Worm (Caenorhabditis elegans) whole organism, young adult: Measurements from ENCODE around the gene M02B7.7.

Experiments
- B0019.2 ChIP-seq: fragments of 200-800 bp; sonication (Bioruptor generic); conservative IDR thresholded peaks from 2 replicates; pipeline ENCODE4 v1.3.6; 2022; ENCODE audit warnings: missing genetic modification reagents, missing genetic modification characterization, missing compliant biosample characterization
- B0035.1 ChIP-seq: sonication (generic microtip); optimal IDR thresholded peaks from 2 replicates; lab custom pipeline; 2016; ENCODE audit warnings: missing genetic modification characterization, mild to moderate bottlenecking, missing compliant biosample characterization, missing genotype, missing genetic modification reagents
- C17E4.6 ChIP-seq: fragments of 200-800 bp; sonication (Bioruptor generic); IDR thresholded peaks from 2 replicates; pipeline ENCODE4 v1.3.6; 2022; ENCODE audit warnings: missing genetic modification reagents, missing genetic modification characterization, missing compliant biosample characterization
- F10E7.11 ChIP-seq: sonication (generic microtip); optimal IDR thresholded peaks from 2 replicates; lab custom pipeline; 2017; ENCODE audit warnings: mild to moderate bottlenecking, missing genetic modification characterization, moderate library complexity, missing compliant biosample characterization
- F49E8.2 ChIP-seq: sonication (generic microtip); optimal IDR thresholded peaks from 3 replicates; lab custom pipeline; 2017; ENCODE audit warnings: missing genetic modification characterization, mild to moderate bottlenecking, missing compliant biosample characterization, antibody characterized with exemption, moderate library complexity; ENCODE audit not compliant: insufficient read depth
- F55B11.4 ChIP-seq: sonication (generic microtip); optimal IDR thresholded peaks from 2 replicates; lab custom pipeline; 2016; ENCODE audit warnings: missing compliant biosample characterization, missing genetic modification characterization, borderline replicate concordance; ENCODE audit not compliant: insufficient read depth
- F57C9.4 ChIP-seq: sonication (generic microtip); optimal IDR thresholded peaks from 2 replicates; lab custom pipeline; 2017; ENCODE audit warnings: mild to moderate bottlenecking, missing genetic modification characterization, missing compliant biosample characterization
- Y56A3A.18 ChIP-seq: fragments of 200-800 bp; sonication (Bioruptor generic); IDR thresholded peaks from 2 replicates; pipeline ENCODE4 v1.3.6; 2022; ENCODE audit warnings: missing genetic modification reagents, missing genetic modification characterization, missing compliant biosample characterization
- Y95B8A.8 ChIP-seq: fragments of 200-800 bp; sonication (Bioruptor generic); IDR thresholded peaks from 2 replicates; pipeline ENCODE4 v1.3.6; 2022; ENCODE audit warnings: missing genetic modification reagents, missing genetic modification characterization, missing compliant biosample characterization
- cebp-2 ChIP-seq: fragments of 200-800 bp; sonication (Bioruptor generic); IDR thresholded peaks from 2 replicates; pipeline ENCODE4 v1.3.6; 2022; ENCODE audit warnings: missing genetic modification characterization, missing compliant biosample characterization
- ceh-100 ChIP-seq: fragments of 200-800 bp; sonication (Bioruptor generic); IDR thresholded peaks from 2 replicates; pipeline ENCODE4 v1.3.6; 2022; ENCODE audit warnings: missing genetic modification reagents, missing genetic modification characterization, missing compliant biosample characterization
- ceh-27 ChIP-seq: fragments of 200-800 bp; sonication (Bioruptor generic); optimal IDR thresholded peaks from 2 replicates; lab custom pipeline; 2018; ENCODE audit warnings: mild to moderate bottlenecking, missing genetic modification characterization, moderate library complexity, missing compliant biosample characterization
- ceh-79 ChIP-seq: sonication (generic microtip); optimal IDR thresholded peaks from 2 replicates; lab custom pipeline; 2017; ENCODE audit warnings: mild to moderate bottlenecking, missing genetic modification characterization, missing compliant biosample characterization
- ceh-91 ChIP-seq: fragments of 200-800 bp; sonication (Bioruptor generic); IDR thresholded peaks from 2 replicates; pipeline ENCODE4 v1.3.6; 2022; ENCODE audit warnings: missing genetic modification reagents, missing genetic modification characterization, missing compliant biosample characterization
- dpff-1 ChIP-seq: sonication (generic microtip); optimal IDR thresholded peaks from 2 replicates; lab custom pipeline; 2017; ENCODE audit warnings: mild to moderate bottlenecking, missing genetic modification characterization, missing compliant biosample characterization
- dpl-1 ChIP-seq: fragments of 150-350 bp; optimal IDR thresholded peaks from 2 replicates; lab custom pipeline; 2014; ENCODE audit warnings: missing biosample characterization, missing genetic modification reagents, missing genetic modification characterization
- egl-18 ChIP-seq: fragments of 200-800 bp; sonication (Bioruptor generic); IDR thresholded peaks from 2 replicates; pipeline ENCODE4 v1.3.6; 2022; ENCODE audit warnings: missing genetic modification reagents, missing genetic modification characterization, missing compliant biosample characterization
- hsf-1 ChIP-seq: fragments of 200-800 bp; sonication (Bioruptor generic); IDR thresholded peaks from 2 replicates; pipeline ENCODE4 v1.3.6; 2022; ENCODE audit warnings: missing genetic modification reagents, missing genetic modification characterization, missing compliant biosample characterization
- lin-35 ChIP-seq, 3 experiments: fragments of 150-350 bp in 2 of 3; sonication (generic microtip) in 1 of 3; optimal IDR thresholded peaks; 2 replicates each; lab custom pipeline; 2014 to 2018; ENCODE audit warnings: missing biosample characterization in 3 of 3, missing genetic modification characterization in 3 of 3, missing genetic modification reagents in 3 of 3
- lin-54 ChIP-seq: fragments of 200-800 bp; sonication (Bioruptor generic); optimal IDR thresholded peaks from 2 replicates; lab custom pipeline; 2018; ENCODE audit warnings: mild to moderate bottlenecking, missing genetic modification characterization, missing compliant biosample characterization
- lir-1 ChIP-seq: fragments of 200-800 bp; sonication (Bioruptor generic); conservative IDR thresholded peaks from 2 replicates; pipeline ENCODE4 v1.3.6; 2022; ENCODE audit warnings: missing genetic modification reagents, missing genetic modification characterization, missing compliant biosample characterization
- madf-6 ChIP-seq: fragments of 200-800 bp; sonication (Bioruptor generic); IDR thresholded peaks from 2 replicates; pipeline ENCODE4 v1.3.6; 2022; ENCODE audit warnings: missing genetic modification reagents, missing genetic modification characterization, missing compliant biosample characterization
- madf-8 ChIP-seq: fragments of 200-800 bp; sonication (Bioruptor generic); conservative IDR thresholded peaks from 2 replicates; pipeline ENCODE4 v1.3.6; 2022; ENCODE audit warnings: missing genetic modification reagents, missing genetic modification characterization, missing compliant biosample characterization
- mel-28 ChIP-seq: sonication (generic microtip); optimal IDR thresholded peaks from 2 replicates; lab custom pipeline; 2016; ENCODE audit warnings: borderline replicate concordance, mild to moderate bottlenecking, missing genetic modification characterization, missing compliant biosample characterization
- mes-4 ChIP-seq: sonication (generic microtip); optimal IDR thresholded peaks from 2 replicates; lab custom pipeline; 2016; ENCODE audit warnings: missing genotype, missing genetic modification characterization, missing compliant biosample characterization
- mxl-1 ChIP-seq: sonication (generic microtip); optimal IDR thresholded peaks from 2 replicates; lab custom pipeline; 2016; ENCODE audit warnings: missing genetic modification characterization, missing compliant biosample characterization
- nfyb-1 ChIP-seq: fragments of 200-800 bp; sonication (Bioruptor generic); IDR thresholded peaks from 2 replicates; pipeline ENCODE4 v1.3.6; 2022; ENCODE audit warnings: missing genetic modification reagents, missing genetic modification characterization, missing compliant biosample characterization
- nhr-80 ChIP-seq: sonication (generic microtip); optimal IDR thresholded peaks from 2 replicates; lab custom pipeline; 2016; ENCODE audit warnings: missing genetic modification characterization, missing compliant biosample characterization
- rec-8 ChIP-seq, 2 experiments: sonication (generic microtip); optimal IDR thresholded peaks; 2 replicates each; lab custom pipeline; 2016; ENCODE audit warnings: mild to moderate bottlenecking in 2 of 2, missing genetic modification characterization in 2 of 2, missing genetic modification reagents in 2 of 2, missing genotype in 2 of 2, missing biosample characterization in 1 of 2, missing compliant biosample characterization in 1 of 2, moderate library complexity in 1 of 2
- repo-1 ChIP-seq: sonication (generic microtip); optimal IDR thresholded peaks from 2 replicates; lab custom pipeline; 2017; ENCODE audit warnings: mild to moderate bottlenecking, missing genetic modification characterization, missing compliant biosample characterization
- snpc-1.1 ChIP-seq: sonication (generic microtip); optimal IDR thresholded peaks from 2 replicates; lab custom pipeline; 2017; ENCODE audit warnings: missing genetic modification characterization, mild to moderate bottlenecking, missing compliant biosample characterization, antibody characterized with exemption, moderate library complexity, missing genotype, missing genetic modification reagents; ENCODE audit not compliant: insufficient read depth
- snpc-1.3 ChIP-seq: sonication (generic microtip); optimal IDR thresholded peaks from 2 replicates; lab custom pipeline; 2017; ENCODE audit warnings: missing genetic modification characterization, mild to moderate bottlenecking, missing compliant biosample characterization, antibody characterized with exemption, moderate library complexity, missing genotype, missing genetic modification reagents; ENCODE audit not compliant: insufficient read depth
- snpc-3.4 ChIP-seq: sonication (generic microtip); optimal IDR thresholded peaks from 2 replicates; lab custom pipeline; 2017; ENCODE audit warnings: missing genetic modification characterization, mild to moderate bottlenecking, missing compliant biosample characterization, antibody characterized with exemption, moderate library complexity, missing genotype, missing genetic modification reagents
- sptf-2 ChIP-seq: fragments of 200-800 bp; sonication (Bioruptor generic); optimal IDR thresholded peaks from 2 replicates; lab custom pipeline; 2018; ENCODE audit warnings: mild to moderate bottlenecking, missing genetic modification characterization, missing compliant biosample characterization
- tbp1 ChIP-seq: fragments of 200-800 bp; sonication (Bioruptor generic); optimal IDR thresholded peaks from 2 replicates; lab custom pipeline; 2018; ENCODE audit warnings: mild to moderate bottlenecking, missing genetic modification characterization, missing compliant biosample characterization
- tbx-9 ChIP-seq: sonication (generic microtip); optimal IDR thresholded peaks from 2 replicates; lab custom pipeline; 2016; ENCODE audit warnings: borderline replicate concordance, missing genetic modification characterization, inconsistent platforms, missing compliant biosample characterization
- unc-62 ChIP-seq: fragments of 150-350 bp; optimal IDR thresholded peaks from 2 replicates; lab custom pipeline; 2014; ENCODE audit warnings: missing biosample characterization, missing genetic modification reagents, missing genetic modification characterization
- ztf-22 ChIP-seq: fragments of 200-800 bp; sonication (Bioruptor generic); optimal IDR thresholded peaks from 2 replicates; lab custom pipeline; 2018; ENCODE audit warnings: mild to moderate bottlenecking, missing genetic modification characterization, moderate library complexity, missing compliant biosample characterization
- ztf-25 ChIP-seq: fragments of 200-800 bp; sonication (Bioruptor generic); IDR thresholded peaks from 2 replicates; pipeline ENCODE4 v1.3.6; 2022; ENCODE audit warnings: missing genetic modification reagents, missing genetic modification characterization, missing compliant biosample characterization
- ztf-28 ChIP-seq: fragments of 200-800 bp; sonication (Bioruptor generic); IDR thresholded peaks from 2 replicates; pipeline ENCODE4 v1.3.6; 2022; ENCODE audit warnings: missing genetic modification reagents, missing genetic modification characterization, missing compliant biosample characterization

The M02B7.7 gene

ce11 chrIV:3838687-3839086 is 31.7 kb upstream of the M02B7.7 start:
- TF ChIP-seq mes-4 (no peak), sptf-2 (no peak), ztf-22 (no peak), hsf-1 (GFP tag; lab: Robert Waterston, UW) (no peak), dpl-1 (GFP tag; lab: Kevin White, UChicago) (no peak), ceh-91 (GFP tag; lab: Robert Waterston, UW) (no peak), B0019.2 (GFP tag; lab: Robert Waterston, UW) (no peak), F57C9.4 (no peak), mxl-1 (tag; lab: Kevin White, UChicago) (no peak), Y56A3A.18 (GFP tag; lab: Robert Waterston, UW) (no peak), nhr-80 (no peak), B0035.1 (tag; lab: Kevin White, UChicago) (no peak), lin-54 (GFP tag; lab: Kevin White, UChicago) (no peak), nfyb-1 (GFP tag; lab: Robert Waterston, UW) (no peak), F55B11.4 (no peak), Y95B8A.8 (no peak), egl-18 (GFP tag; lab: Robert Waterston, UW) (no peak), ceh-100 (no peak), ztf-28 (GFP tag; lab: Robert Waterston, UW) (no peak)
- TF ChIP-seq, all 124 proteins: peak for 0

ce11 chrIV:3835065-3835464 is 28.1 kb upstream of the M02B7.7 start, which contains the start of gene cal-3:
cal-3 (minus strand) TSS chrIV:3835165.
- TF ChIP-seq F49E8.2 (tag; lab: Kevin White, UChicago) (no peak), ztf-25 (GFP tag; lab: Robert Waterston, UW) (no peak), snpc-1.3 (tag; lab: Kevin White, UChicago) (no peak), lin-35 (GFP tag; optimal IDR thresholded peaks at IDR 0.05; lab: Kevin White, UChicago) (no peak), lin-54 (GFP tag; lab: Kevin White, UChicago) (no peak), egl-18 (GFP tag; lab: Robert Waterston, UW) (no peak), madf-8 (GFP tag; lab: Robert Waterston, UW) (no peak), C17E4.6 (GFP tag; lab: Robert Waterston, UW) (no peak), tbp1 (GFP tag; lab: Kevin White, UChicago) (no peak), snpc-3.4 (tag; lab: Kevin White, UChicago) (no peak)
- TF ChIP-seq, all 124 proteins: peak for 0

- TF ChIP-seq dpff-1 (tag; lab: Kevin White, UChicago) (no peak), snpc-1.1 (no peak)
These were observed 26.8 kb upstream of the M02B7.7 start for ce11 chrIV:3833778-3834177.

- no peak for TF ChIP-seq lir-1 (GFP tag; lab: Robert Waterston, UW)
- no peak for TF ChIP-seq F10E7.11 (tag; lab: Kevin White, UChicago)
- TF ChIP-seq nfyb-1 (GFP tag; lab: Robert Waterston, UW) = no peak
- TF ChIP-seq ztf-22 = no peak
- TF ChIP-seq madf-6 (GFP tag; lab: Robert Waterston, UW) = no peak
- TF ChIP-seq ceh-79 (tag; lab: Kevin White, UChicago) = no peak
- TF ChIP-seq cebp-2 = no peak
- TF ChIP-seq repo-1 (tag; lab: Kevin White, UChicago) = no peak
- TF ChIP-seq ceh-91 (GFP tag; lab: Robert Waterston, UW) = no peak
- no peak for TF ChIP-seq ceh-27 (GFP tag; lab: Kevin White, UChicago)
- no peak for TF ChIP-seq tbx-9
- no peak for TF ChIP-seq mel-28 (tag; lab: Kevin White, UChicago)
- TF ChIP-seq unc-62 (GFP tag; lab: Kevin White, UChicago) = no peak
- no peak for TF ChIP-seq rec-8 (tag; optimal IDR thresholded peaks at IDR 0.05; lab: Kevin White, UChicago)
- TF ChIP-seq, all 124 proteins: peak for 0
These were observed 25.0 kb upstream of the M02B7.7 start for ce11 chrIV:3832040-3832439.
